Worm (Caenorhabditis elegans): ENCODE measurements around the gene acp-6.
A peak's percentile ranks its signal among the peaks of the same experiment; 100 is the strongest.

The acp-6 gene

DNA sequence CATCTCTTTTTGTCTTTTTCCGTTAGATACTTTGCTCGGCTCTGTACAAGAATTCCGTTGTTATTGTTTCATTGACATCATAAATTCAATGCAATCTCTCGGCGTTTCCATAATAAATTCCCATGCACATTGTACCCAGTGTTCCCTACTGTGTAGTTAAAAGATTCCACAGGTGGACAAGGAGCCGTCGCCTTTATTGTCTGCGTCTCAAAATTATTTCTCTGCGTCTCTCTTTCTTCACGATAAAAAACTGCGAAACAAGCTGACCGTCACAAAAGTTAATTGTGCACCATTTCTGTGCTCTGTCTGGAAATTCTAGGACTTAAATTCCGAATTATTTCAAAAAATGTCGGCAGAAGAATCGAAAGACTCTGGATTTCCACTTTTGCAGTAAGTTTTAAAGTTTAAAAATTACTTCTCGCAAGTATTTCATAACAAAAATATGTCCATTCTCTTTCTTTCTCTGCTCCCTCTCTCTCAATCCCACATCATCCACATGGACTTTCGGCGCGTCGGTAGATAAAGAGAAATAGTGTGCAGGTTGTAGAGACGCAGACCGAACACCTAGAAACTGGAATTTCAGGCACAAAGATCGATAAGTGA lies 16.2 kb upstream of the acp-6 start:
- TF ChIP-seq unc-62 (GFP tag; optimal IDR thresholded peaks at IDR 0.05) (no peak), skn-1 (tag; optimal IDR thresholded peaks at IDR 0.05) (no peak), ztf-11 (tag; optimal IDR thresholded peaks at IDR 0.05) (no peak), pag-3 (tag; optimal IDR thresholded peaks at IDR 0.05; ENCODE audit: borderline replicate concordance, insufficient read depth) (no peak), lsy-2 (tag; optimal IDR thresholded peaks at IDR 0.05) (no peak), fkh-4 (tag; optimal IDR thresholded peaks at IDR 0.05; ENCODE audit: borderline replicate concordance) (no peak), Y116A8C.19 (tag; optimal IDR thresholded peaks at IDR 0.05; ENCODE audit: borderline replicate concordance) (no peak), zag-1 (tag; optimal IDR thresholded peaks at IDR 0.05) (no peak), nhr-19 (GFP tag; conservative IDR thresholded peaks at IDR 0.05) (0 out of 2 replicates have a peak, but pooled peaks have one; percentile 12), ceh-90 (tag; optimal IDR thresholded peaks at IDR 0.05) (no peak), irx-1 (tag; optimal IDR thresholded peaks at IDR 0.05) (peak; percentile 7), nhr-11 (tag; optimal IDR thresholded peaks at IDR 0.05) (no peak), nhr-90 (tag; optimal IDR thresholded peaks at IDR 0.05; ENCODE audit: poor library complexity) (no peak), efl-3 (GFP tag; optimal IDR thresholded peaks at IDR 0.05) (no peak), nhr-85 (tag) (no peak), F16B12.6 (tag; optimal IDR thresholded peaks at IDR 0.05) (no peak), elt-2 (tag; optimal IDR thresholded peaks at IDR 0.05) (peak; percentile 42), nhr-76 (tag; optimal IDR thresholded peaks at IDR 0.05) (no peak), efl-1 (optimal IDR thresholded peaks at IDR 0.05) (peak; percentile 41 to 45), efl-1 (GFP tag; optimal IDR thresholded peaks at IDR 0.05 in 1 of 2) (peak; percentile 2 to 8), nhr-71 (tag; optimal IDR thresholded peaks at IDR 0.05) (peak; percentile 40), mep-1 (tag; optimal IDR thresholded peaks at IDR 0.05) (peak; percentile 3), sptf-1 (tag; optimal IDR thresholded peaks at IDR 0.05) (no peak), ama-1 (optimal IDR thresholded peaks at IDR 0.05) (no peak), mdl-1 (tag; optimal IDR thresholded peaks at IDR 0.05) (no peak), nhr-77 (tag; optimal IDR thresholded peaks at IDR 0.05) (no peak), sup-37 (GFP tag; optimal IDR thresholded peaks at IDR 0.05) (no peak), xbp-1 (tag; optimal IDR thresholded peaks at IDR 0.05) (no peak), C34B4.2 (tag; optimal IDR thresholded peaks at IDR 0.05) (no peak), unc-130 (tag; optimal IDR thresholded peaks at IDR 0.05) (no peak), mab-9 (GFP tag; IDR thresholded peaks at IDR 0.05) (no peak), dpl-1 (GFP tag; optimal IDR thresholded peaks at IDR 0.05) (peak in 1 of 3 experiments; percentile 21), nhr-20 (tag; optimal IDR thresholded peaks at IDR 0.05) (peak; percentile 63), tbx-2 (tag; optimal IDR thresholded peaks at IDR 0.05) (no peak), unc-98 (GFP tag; IDR thresholded peaks at IDR 0.05) (no peak), fkh-8 (tag; optimal IDR thresholded peaks at IDR 0.05) (peak; percentile 17), nhr-12 (tag; optimal IDR thresholded peaks at IDR 0.05) (no peak), snu-23 (GFP tag; optimal IDR thresholded peaks at IDR 0.05) (peak; percentile 13), jun-1 (tag; optimal IDR thresholded peaks at IDR 0.05) (peak; percentile 3), lin-14 (GFP tag; optimal IDR thresholded peaks at IDR 0.05) (peak; percentile 53), blmp-1 (tag; optimal IDR thresholded peaks at IDR 0.05) (peak; percentile 22), nhr-28 (tag; optimal IDR thresholded peaks at IDR 0.05) (no peak), dsc-1 (tag; optimal IDR thresholded peaks at IDR 0.05) (no peak), lin-15B (tag; optimal IDR thresholded peaks at IDR 0.05) (no peak), grh-1 (GFP tag; IDR thresholded peaks at IDR 0.05) (no peak), swsn-7 (tag; optimal IDR thresholded peaks at IDR 0.05) (no peak), zip-4 (GFP tag; optimal IDR thresholded peaks at IDR 0.05) (peak; percentile 37), ceh-88 (GFP tag; IDR thresholded peaks at IDR 0.05) (no peak), C04F5.9 (tag; optimal IDR thresholded peaks at IDR 0.05) (no peak), ets-5 (GFP tag; IDR thresholded peaks at IDR 0.05) (0 out of 2 replicates have a peak, but pooled peaks have one; percentile 27), lin-35 (GFP tag; optimal IDR thresholded peaks at IDR 0.05) (peak in 1 of 2 experiments; percentile 10), ceh-8 (GFP tag; optimal IDR thresholded peaks at IDR 0.05) (no peak), ces-1 (GFP tag; optimal IDR thresholded peaks at IDR 0.05) (no peak)

Data from whole organism, L1 larva.